Fruit fly (Drosophila melanogaster) ovary, adult (tissue): ENCODE data around the gene CG43815.

ENCODE experiments used
- CG17801 ChIP-seq: fragments of 200-800 bp; optimal IDR thresholded peaks from 2 replicates; lab custom pipeline; 2019; ENCODE audit warnings: missing biosample characterization, mild to moderate bottlenecking, missing genetic modification characterization, moderate library complexity; ENCODE audit not compliant: partially characterized antibody

CG43815 gene

dm6 chr2L:3576520-3576919 lies 510 bp downstream of the CG43815 start:
- TF ChIP-seq CG17801 (GFP tag; lab: Kevin White, UChicago) = no peak

- peak; percentile 54 for TF ChIP-seq CG17801 (GFP tag; lab: Kevin White, UChicago)
These were observed 4.7 kb downstream of the CG43815 start, which contains the start of gene sob for dm6 chr2L:3580668-3581172. Gene sob, minus strand, starts transcription at chr2L:3580769.

dm6 chr2L:3582692-3583091 lies 6.7 kb downstream of the CG43815 start:
- no peak for TF ChIP-seq CG17801 (GFP tag; lab: Kevin White, UChicago)

- no peak for TF ChIP-seq CG17801 (GFP tag; lab: Kevin White, UChicago)
These were observed 7.6 kb downstream of the CG43815 start for dm6 chr2L:3583405-3584295.

dm6 chr2L:3584296-3584671 lies 8.3 kb downstream of the CG43815 start:
- TF ChIP-seq CG17801 (GFP tag; lab: Kevin White, UChicago) = no peak

- TF ChIP-seq CG17801 (GFP tag; lab: Kevin White, UChicago) = no peak
These were observed 9.3 kb downstream of the CG43815 start for dm6 chr2L:3585318-3585717.

dm6 chr2L:3587286-3587685 lies 11.3 kb downstream of the CG43815 start:
- TF ChIP-seq CG17801 (GFP tag; lab: Kevin White, UChicago) = no peak

dm6 chr2L:3587907-3588733 lies 12.1 kb downstream of the CG43815 start:
- TF ChIP-seq CG17801 (GFP tag; lab: Kevin White, UChicago) = no peak

dm6 chr2L:3588841-3589240 lies 12.8 kb downstream of the CG43815 start:
- no peak for TF ChIP-seq CG17801 (GFP tag; lab: Kevin White, UChicago)

dm6 chr2L:3590797-3591196 lies 14.8 kb downstream of the CG43815 start:
- TF ChIP-seq CG17801 (GFP tag; lab: Kevin White, UChicago) = no peak

- TF ChIP-seq CG17801 (GFP tag; lab: Kevin White, UChicago) = no peak
These were observed 18.0 kb downstream of the CG43815 start for dm6 chr2L:3594000-3594399.

dm6 chr2L:3594629-3595028 lies 18.6 kb downstream of the CG43815 start:
- no peak for TF ChIP-seq CG17801 (GFP tag; lab: Kevin White, UChicago)

- TF ChIP-seq CG17801 (GFP tag; lab: Kevin White, UChicago) = no peak
These were observed 21.1 kb downstream of the CG43815 start for dm6 chr2L:3597126-3597525.

- TF ChIP-seq CG17801 (GFP tag; lab: Kevin White, UChicago) = no peak
These were observed 22.5 kb downstream of the CG43815 start for dm6 chr2L:3598485-3598884.

dm6 chr2L:3600847-3601246 lies 24.8 kb downstream of the CG43815 start:
- TF ChIP-seq CG17801 (GFP tag; lab: Kevin White, UChicago) = no peak
